Worm (Caenorhabditis elegans): ENCODE data around the gene T16G1.3.

DNA sequence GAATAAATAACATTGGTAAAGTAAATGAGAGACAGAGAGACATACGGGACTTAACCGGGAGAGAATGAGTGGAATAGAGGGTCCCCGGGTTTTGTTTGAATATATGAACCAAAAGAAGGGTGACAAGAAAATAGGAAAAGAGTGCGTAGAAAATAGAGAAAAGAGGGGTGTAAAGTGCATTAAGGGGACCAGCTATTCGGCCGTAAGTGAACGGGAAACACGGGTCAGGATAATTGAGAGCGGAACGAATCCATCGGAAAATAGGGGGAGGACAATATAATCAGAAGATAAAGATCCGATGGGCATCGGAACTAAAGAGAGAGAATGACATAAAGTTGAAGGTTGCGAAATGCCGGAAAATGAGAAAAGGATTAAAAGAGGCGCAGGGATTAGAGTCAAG is 46.8 kb downstream of the T16G1.3 start:
- TF ChIP-seq sox-4 (tag; optimal IDR thresholded peaks at IDR 0.05) (no peak), C08G9.2 (tag; optimal IDR thresholded peaks at IDR 0.05) (no peak), syd-9 (tag; optimal IDR thresholded peaks at IDR 0.05) (no peak), ceh-45 (GFP tag; IDR thresholded peaks at IDR 0.05) (no peak), K09A11.1 (tag; optimal IDR thresholded peaks at IDR 0.05; ENCODE audit: insufficient read depth) (no peak), ceh-22 (tag; optimal IDR thresholded peaks at IDR 0.05) (no peak), ets-4 (tag; optimal IDR thresholded peaks at IDR 0.05) (no peak), ceh-30 (tag; optimal IDR thresholded peaks at IDR 0.05) (no peak), ama-1 (optimal IDR thresholded peaks at IDR 0.05) (no peak), pqm-1 (tag; optimal IDR thresholded peaks at IDR 0.05) (no peak), lin-11 (tag; optimal IDR thresholded peaks at IDR 0.05) (no peak)

Measured in whole organism, late embryonic.